Worm (Caenorhabditis elegans) whole organism, mixed stage, embryonic: ENCODE measurements around the gene bus-1.

Experiments used
- blmp-1 ChIP-seq: fragments of 150-350 bp; optimal IDR thresholded peaks from 2 replicates; lab custom pipeline; 2014; ENCODE audit warnings: missing biosample characterization, missing genetic modification characterization
- cnd-1 ChIP-seq: fragments of 200-800 bp; sonication (Bioruptor generic); optimal IDR thresholded peaks from 2 replicates; lab custom pipeline; 2018; ENCODE audit warnings: mild to moderate bottlenecking, missing genetic modification characterization, missing compliant biosample characterization
- elt-3 ChIP-seq: fragments of 150-350 bp; optimal IDR thresholded peaks from 2 replicates; lab custom pipeline; 2014; ENCODE audit warnings: missing biosample characterization, missing genetic modification characterization
- lin-13 ChIP-seq: fragments of 150-350 bp; optimal IDR thresholded peaks from 2 replicates; lab custom pipeline; 2014; ENCODE audit warnings: missing biosample characterization, missing genetic modification characterization
- nhr-237 ChIP-seq: fragments of 150-350 bp; optimal IDR thresholded peaks from 2 replicates; lab custom pipeline; 2014; ENCODE audit warnings: missing biosample characterization, missing genetic modification characterization
- nhr-28 ChIP-seq: fragments of 150-350 bp; optimal IDR thresholded peaks from 2 replicates; lab custom pipeline; 2014; ENCODE audit warnings: missing biosample characterization, missing genetic modification characterization
- nhr-76 ChIP-seq: sonication (generic microtip); optimal IDR thresholded peaks from 2 replicates; lab custom pipeline; 2017; ENCODE audit warnings: missing biosample characterization, missing genetic modification characterization
- pha-4 ChIP-seq: fragments of 150-350 bp; optimal IDR thresholded peaks from 2 replicates; lab custom pipeline; 2018; ENCODE audit warnings: missing biosample characterization, missing genetic modification reagents, missing genetic modification characterization
- sem-2 ChIP-seq: fragments of 200-800 bp; sonication (Bioruptor generic); optimal IDR thresholded peaks from 2 replicates; lab custom pipeline; 2018; ENCODE audit warnings: mild to moderate bottlenecking, missing genetic modification characterization, missing compliant biosample characterization
- snpc-4 ChIP-seq: fragments of 150-350 bp; optimal IDR thresholded peaks from 2 replicates; lab custom pipeline; 2014; ENCODE audit warnings: missing biosample characterization, missing genetic modification characterization
- unc-120 ChIP-seq: sonication (generic microtip); optimal IDR thresholded peaks from 2 replicates; lab custom pipeline; 2017; ENCODE audit warnings: missing genetic modification characterization, missing compliant biosample characterization; ENCODE audit not compliant: poor library complexity, severe bottlenecking
- ztf-11 ChIP-seq: fragments of 150-350 bp; optimal IDR thresholded peaks from 2 replicates; lab custom pipeline; 2014; ENCODE audit warnings: missing biosample characterization, missing genetic modification characterization

ce11 chrV:9073322-9074038, 48.9 kb upstream of the bus-1 start, which contains the start of gene oac-50:
- TF ChIP-seq ztf-11 (tag; lab: Kevin White, UChicago) (no peak), nhr-237 (tag; lab: Kevin White, UChicago) (no peak), unc-120 (no peak), nhr-76 (tag; lab: Kevin White, UChicago) (no peak), cnd-1 (no peak), sem-2 (GFP tag; lab: Kevin White, UChicago) (no peak), snpc-4 (tag; lab: Kevin White, UChicago) (no peak), elt-3 (tag; lab: Kevin White, UChicago) (no peak), lin-13 (tag; lab: Kevin White, UChicago) (no peak), pha-4 (tag; lab: Kevin White, UChicago) (no peak), nhr-28 (no peak), blmp-1 (no peak)
